Worm (Caenorhabditis elegans) whole organism, young adult: Measurements from ENCODE around the gene lgl-1.
A peak's percentile ranks its signal among the peaks of the same experiment; 100 is the strongest.

Experiments used
- B0019.2 ChIP-seq: fragments of 200-800 bp; sonication (Bioruptor generic); conservative IDR thresholded peaks from 2 replicates; pipeline ENCODE4 v1.3.6; 2022; ENCODE audit warnings: missing genetic modification reagents, missing genetic modification characterization, missing compliant biosample characterization
- B0035.1 ChIP-seq: sonication (generic microtip); optimal IDR thresholded peaks from 2 replicates; lab custom pipeline; 2016; ENCODE audit warnings: missing genetic modification characterization, mild to moderate bottlenecking, missing compliant biosample characterization, missing genotype, missing genetic modification reagents
- B0336.3 ChIP-seq: fragments of 200-800 bp; sonication (Bioruptor generic); IDR thresholded peaks from 2 replicates; pipeline ENCODE4 v1.3.6; 2022; ENCODE audit warnings: missing genetic modification characterization, missing compliant biosample characterization
- D2030.7 ChIP-seq: fragments of 200-800 bp; sonication (Bioruptor generic); IDR thresholded peaks from 2 replicates; pipeline ENCODE4 v1.3.6; 2022; ENCODE audit warnings: missing genetic modification reagents, missing genetic modification characterization, missing compliant biosample characterization
- F23B12.7 ChIP-seq: sonication (generic microtip); optimal IDR thresholded peaks from 2 replicates; lab custom pipeline; 2017; ENCODE audit warnings: missing genetic modification characterization, mild to moderate bottlenecking, missing compliant biosample characterization, antibody characterized with exemption, moderate library complexity; ENCODE audit not compliant: insufficient read depth
- K12H6.12 ChIP-seq: fragments of 200-800 bp; sonication (Bioruptor generic); optimal IDR thresholded peaks from 2 replicates; lab custom pipeline; 2018; ENCODE audit warnings: mild to moderate bottlenecking, missing genetic modification characterization, missing compliant biosample characterization
- Y56A3A.18 ChIP-seq: fragments of 200-800 bp; sonication (Bioruptor generic); IDR thresholded peaks from 2 replicates; pipeline ENCODE4 v1.3.6; 2022; ENCODE audit warnings: missing genetic modification reagents, missing genetic modification characterization, missing compliant biosample characterization
- Y79H2A.3 ChIP-seq: fragments of 200-800 bp; sonication (Bioruptor generic); conservative IDR thresholded peaks from 2 replicates; pipeline ENCODE4 v1.3.6; 2022; ENCODE audit warnings: missing genetic modification reagents, missing genetic modification characterization, missing compliant biosample characterization
- ZK185.1 ChIP-seq: sonication (generic microtip); optimal IDR thresholded peaks from 2 replicates; lab custom pipeline; 2016; ENCODE audit warnings: mild to moderate bottlenecking, missing genetic modification characterization, missing compliant biosample characterization; ENCODE audit not compliant: poor library complexity, severe bottlenecking
- akir-1 ChIP-seq: fragments of 200-800 bp; sonication (Bioruptor generic); optimal IDR thresholded peaks from 2 replicates; lab custom pipeline; 2018; ENCODE audit warnings: mild to moderate bottlenecking, missing genetic modification characterization, moderate library complexity, missing compliant biosample characterization
- aptf-3 ChIP-seq: fragments of 200-800 bp; sonication (Bioruptor generic); IDR thresholded peaks from 2 replicates; pipeline ENCODE4 v1.3.6; 2022; ENCODE audit warnings: missing genetic modification characterization, missing compliant biosample characterization
- attf-3 ChIP-seq: fragments of 200-800 bp; sonication (Bioruptor generic); conservative IDR thresholded peaks from 2 replicates; pipeline ENCODE4 v1.3.6; 2022; ENCODE audit warnings: missing genetic modification reagents, missing genetic modification characterization, missing compliant biosample characterization
- attf-5 ChIP-seq: fragments of 200-800 bp; sonication (Bioruptor generic); optimal IDR thresholded peaks from 2 replicates; lab custom pipeline; 2018; ENCODE audit warnings: mild to moderate bottlenecking, missing genetic modification characterization, missing compliant biosample characterization
- cebp-1 ChIP-seq, 2 experiments: fragments of 200-800 bp in 1 of 2; sonication (Bioruptor generic) in 1 of 2; sonication (generic microtip) in 1 of 2; IDR thresholded peaks in 1 of 2; optimal IDR thresholded peaks in 1 of 2; 2 replicates each; pipeline versions ENCODE4 v1.3.6 to Lab custom; 2017 to 2022; ENCODE audit warnings: missing compliant biosample characterization in 2 of 2, missing genetic modification characterization in 2 of 2, mild to moderate bottlenecking in 1 of 2, missing genetic modification reagents in 1 of 2, moderate library complexity in 1 of 2
- ceh-27 ChIP-seq: fragments of 200-800 bp; sonication (Bioruptor generic); optimal IDR thresholded peaks from 2 replicates; lab custom pipeline; 2018; ENCODE audit warnings: mild to moderate bottlenecking, missing genetic modification characterization, moderate library complexity, missing compliant biosample characterization
- ceh-79 ChIP-seq: sonication (generic microtip); optimal IDR thresholded peaks from 2 replicates; lab custom pipeline; 2017; ENCODE audit warnings: mild to moderate bottlenecking, missing genetic modification characterization, missing compliant biosample characterization
- chd-7 ChIP-seq: sonication (generic microtip); optimal IDR thresholded peaks from 2 replicates; lab custom pipeline; 2016; ENCODE audit warnings: mild to moderate bottlenecking, missing genetic modification characterization, moderate library complexity, missing compliant biosample characterization
- dox-1 ChIP-seq: fragments of 200-800 bp; sonication (Bioruptor generic); IDR thresholded peaks from 2 replicates; pipeline ENCODE4 v1.3.6; 2022; ENCODE audit warnings: missing genetic modification reagents, missing genetic modification characterization, missing compliant biosample characterization
- dpl-1 ChIP-seq: fragments of 150-350 bp; optimal IDR thresholded peaks from 2 replicates; lab custom pipeline; 2014; ENCODE audit warnings: missing biosample characterization, missing genetic modification reagents, missing genetic modification characterization
- ekl-4 ChIP-seq: fragments of 200-800 bp; sonication (Bioruptor generic); IDR thresholded peaks from 2 replicates; pipeline ENCODE4 v1.3.6; 2022; ENCODE audit warnings: missing genetic modification reagents, missing genetic modification characterization, missing compliant biosample characterization
- him-1 ChIP-seq: sonication (generic microtip); optimal IDR thresholded peaks from 2 replicates; lab custom pipeline; 2016; ENCODE audit warnings: missing genotype, missing genetic modification reagents, missing genetic modification characterization, missing compliant biosample characterization
- hlh-12 ChIP-seq: sonication (generic microtip); optimal IDR thresholded peaks from 2 replicates; lab custom pipeline; 2016; ENCODE audit warnings: missing genetic modification characterization, missing compliant biosample characterization
- hmg-1.2 ChIP-seq: fragments of 200-800 bp; sonication (Bioruptor generic); IDR thresholded peaks from 2 replicates; pipeline ENCODE4 v1.3.6; 2022; ENCODE audit warnings: missing genetic modification reagents, missing genetic modification characterization, missing compliant biosample characterization
- hmg-20 ChIP-seq: fragments of 200-800 bp; sonication (Bioruptor generic); IDR thresholded peaks from 2 replicates; pipeline ENCODE4 v1.3.6; 2022; ENCODE audit warnings: missing genetic modification reagents, missing genetic modification characterization, missing compliant biosample characterization
- hsf-1 ChIP-seq: fragments of 200-800 bp; sonication (Bioruptor generic); IDR thresholded peaks from 2 replicates; pipeline ENCODE4 v1.3.6; 2022; ENCODE audit warnings: missing genetic modification reagents, missing genetic modification characterization, missing compliant biosample characterization
- lsl-1 ChIP-seq: fragments of 200-800 bp; sonication (Bioruptor generic); optimal IDR thresholded peaks from 2 replicates; lab custom pipeline; 2018; ENCODE audit warnings: mild to moderate bottlenecking, missing genetic modification characterization, moderate library complexity, missing compliant biosample characterization
- mcd-1 ChIP-seq: fragments of 200-800 bp; sonication (Bioruptor generic); IDR thresholded peaks from 2 replicates; pipeline ENCODE4 v1.3.6; 2022; ENCODE audit warnings: missing genetic modification reagents, missing genetic modification characterization, missing compliant biosample characterization
- nhr-80 ChIP-seq: sonication (generic microtip); optimal IDR thresholded peaks from 2 replicates; lab custom pipeline; 2016; ENCODE audit warnings: missing genetic modification characterization, missing compliant biosample characterization
- pbrm-1 ChIP-seq: fragments of 200-800 bp; sonication (Bioruptor generic); IDR thresholded peaks from 2 replicates; pipeline ENCODE4 v1.3.6; 2022; ENCODE audit warnings: missing genetic modification reagents, missing genetic modification characterization, missing compliant biosample characterization
- rcor-1 ChIP-seq: fragments of 200-800 bp; sonication (Bioruptor generic); IDR thresholded peaks from 2 replicates; pipeline ENCODE4 v1.3.6; 2022; ENCODE audit warnings: missing genetic modification reagents, missing genetic modification characterization, missing compliant biosample characterization
- sptf-2 ChIP-seq: fragments of 200-800 bp; sonication (Bioruptor generic); optimal IDR thresholded peaks from 2 replicates; lab custom pipeline; 2018; ENCODE audit warnings: mild to moderate bottlenecking, missing genetic modification characterization, missing compliant biosample characterization
- tlf-1 ChIP-seq: fragments of 200-800 bp; sonication (Bioruptor generic); optimal IDR thresholded peaks from 2 replicates; lab custom pipeline; 2018; ENCODE audit warnings: mild to moderate bottlenecking, missing genetic modification characterization, missing compliant biosample characterization
- unc-130 ChIP-seq: sonication (generic microtip); optimal IDR thresholded peaks from 2 replicates; lab custom pipeline; 2016; ENCODE audit warnings: missing genetic modification reagents, missing genetic modification characterization, missing compliant biosample characterization
- unc-62 ChIP-seq: fragments of 150-350 bp; optimal IDR thresholded peaks from 2 replicates; lab custom pipeline; 2014; ENCODE audit warnings: missing biosample characterization, missing genetic modification reagents, missing genetic modification characterization
- zfh-2 ChIP-seq: fragments of 200-800 bp; sonication (Bioruptor generic); conservative IDR thresholded peaks from 2 replicates; pipeline ENCODE4 v1.3.6; 2022; ENCODE audit warnings: missing genetic modification reagents, missing genetic modification characterization, missing compliant biosample characterization
- zim-3 ChIP-seq: sonication (generic microtip); optimal IDR thresholded peaks from 2 replicates; lab custom pipeline; 2017; ENCODE audit warnings: mild to moderate bottlenecking, missing genetic modification characterization, moderate library complexity, missing compliant biosample characterization
- ztf-28 ChIP-seq: fragments of 200-800 bp; sonication (Bioruptor generic); IDR thresholded peaks from 2 replicates; pipeline ENCODE4 v1.3.6; 2022; ENCODE audit warnings: missing genetic modification reagents, missing genetic modification characterization, missing compliant biosample characterization

Gene lgl-1

DNA sequence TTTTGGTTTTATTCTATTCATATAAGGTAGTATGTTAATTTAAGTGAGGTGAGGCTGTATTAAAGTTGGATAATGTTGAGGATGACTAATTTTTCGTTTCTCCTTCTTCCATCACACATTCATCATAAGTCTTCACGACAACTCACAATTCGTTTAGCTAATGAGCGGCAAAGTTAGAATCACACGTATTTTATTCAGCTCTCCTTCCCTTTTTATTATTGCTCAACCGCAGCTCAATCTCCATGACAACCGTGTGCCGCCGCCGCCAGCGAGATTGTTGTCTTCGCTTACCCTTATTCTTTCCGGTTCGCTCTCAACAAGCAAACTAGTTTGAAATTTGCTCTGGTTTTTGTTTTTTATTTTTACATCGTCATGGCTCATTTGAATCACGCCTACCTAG, 9.5 kb upstream of the lgl-1 start, which contains the start of gene ZC13.2:
Gene ZC13.2, plus strand, starts transcription at position 301 of the 400 bp plus-strand sequence.
- no peak for TF ChIP-seq aptf-3 (GFP tag; lab: Robert Waterston, UW)
- TF ChIP-seq hlh-12 = no peak
- no peak for TF ChIP-seq rcor-1 (GFP tag; lab: Robert Waterston, UW)
- no peak for TF ChIP-seq dpl-1 (GFP tag; lab: Kevin White, UChicago)
- TF ChIP-seq zfh-2 (GFP tag; lab: Robert Waterston, UW) = no peak
- TF ChIP-seq unc-62 (GFP tag; lab: Kevin White, UChicago) = no peak
- no peak for TF ChIP-seq unc-130 (GFP tag; lab: Kevin White, UChicago)
- no peak for TF ChIP-seq sptf-2 (GFP tag; lab: Kevin White, UChicago)

DNA sequence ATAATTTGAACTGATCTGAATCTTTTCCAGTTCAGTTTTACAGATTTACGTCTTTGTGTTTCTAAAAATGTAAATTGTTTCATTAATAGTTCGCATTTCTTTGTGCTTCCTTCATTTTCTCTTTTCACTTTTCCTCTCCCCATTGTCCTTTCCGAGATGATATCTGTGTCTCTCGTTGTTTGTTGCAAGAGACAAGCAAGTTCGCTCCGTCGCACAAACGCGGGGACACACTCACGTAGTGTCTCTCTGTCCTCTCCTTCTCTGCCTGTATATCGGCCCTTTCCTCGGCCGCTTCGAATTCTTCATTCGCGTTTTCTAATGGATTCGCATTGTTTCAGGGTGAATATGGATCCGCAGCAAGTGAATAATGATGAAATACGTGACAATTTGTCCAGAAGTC, 6.0 kb upstream of the lgl-1 start, which contains the start of gene ZC13.1:
Gene ZC13.1, plus strand, starts transcription at position 305 of the 400 bp plus-strand sequence.
- TF ChIP-seq akir-1 (GFP tag; lab: Kevin White, UChicago) (no peak), zim-3 (tag; lab: Kevin White, UChicago) (no peak), K12H6.12 (peak; percentile 0), hmg-1.2 (GFP tag; lab: Robert Waterston, UW) (peak; percentile 50; the same call in 1 of the 2 replicates), ekl-4 (GFP tag; lab: Robert Waterston, UW) (0 out of 2 replicates have a peak, but pooled peaks have one; percentile 8), B0336.3 (GFP tag; lab: Robert Waterston, UW) (no peak), dox-1 (peak; percentile 74), attf-5 (GFP tag; lab: Kevin White, UChicago) (peak; percentile 51), ceh-27 (GFP tag; lab: Kevin White, UChicago) (peak; percentile 46), B0019.2 (GFP tag; lab: Robert Waterston, UW) (no peak), unc-62 (GFP tag; lab: Kevin White, UChicago) (no peak), cebp-1 (GFP tag; IDR thresholded peaks at IDR 0.05; lab: Robert Waterston, UW) (peak; percentile 38; the same call in 1 of the 2 replicates), cebp-1 (tag; optimal IDR thresholded peaks at IDR 0.05; lab: Kevin White, UChicago) (no peak), F23B12.7 (tag; lab: Kevin White, UChicago) (peak; percentile 65), ZK185.1 (tag; lab: Kevin White, UChicago) (peak; percentile 12), nhr-80 (tag; lab: Kevin White, UChicago) (peak; percentile 66), pbrm-1 (GFP tag; lab: Robert Waterston, UW) (0 out of 2 replicates have a peak, but pooled peaks have one; percentile 11), mcd-1 (GFP tag; lab: Robert Waterston, UW) (peak; percentile 84)

DNA sequence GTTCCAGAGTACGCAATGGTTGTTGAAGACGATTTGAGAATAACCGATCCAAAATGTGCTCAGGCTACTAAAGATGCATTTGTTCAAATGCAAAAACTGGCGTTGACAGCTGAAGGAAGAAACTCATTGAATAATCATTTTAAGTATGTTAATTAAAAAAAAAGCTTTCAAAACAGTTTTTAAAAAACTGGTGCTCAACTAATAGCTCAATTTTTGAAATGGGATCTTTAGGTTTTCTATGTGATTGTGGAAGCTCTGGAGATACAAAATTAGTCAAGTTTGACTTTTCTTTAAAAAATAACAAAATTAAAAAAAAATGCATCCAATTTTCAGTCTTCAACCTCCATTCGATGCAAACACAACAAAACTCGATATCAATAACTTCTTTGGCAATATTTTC, 2.7 kb upstream of the lgl-1 start:
- TF ChIP-seq chd-7 (tag; lab: Kevin White, UChicago) (no peak), lsl-1 (GFP tag; lab: Kevin White, UChicago) (no peak), Y79H2A.3 (GFP tag; lab: Robert Waterston, UW) (no peak), ceh-79 (no peak), zim-3 (tag; lab: Kevin White, UChicago) (no peak), hsf-1 (GFP tag; lab: Robert Waterston, UW) (no peak), tlf-1 (GFP tag; lab: Kevin White, UChicago) (no peak), D2030.7 (GFP tag; lab: Robert Waterston, UW) (no peak), Y56A3A.18 (GFP tag; lab: Robert Waterston, UW) (no peak), attf-3 (GFP tag; lab: Robert Waterston, UW) (no peak), hmg-20 (GFP tag; lab: Robert Waterston, UW) (no peak), B0035.1 (tag; lab: Kevin White, UChicago) (no peak), him-1 (tag; lab: Kevin White, UChicago) (no peak), ztf-28 (GFP tag; lab: Robert Waterston, UW) (no peak)
